Fruit fly (Drosophila melanogaster) whole organism, embryonic: ENCODE data around the gene path.
A peak's percentile ranks its signal among the peaks of the same experiment; 100 is the strongest.

ENCODE experiments used
- Ada2b ChIP-seq: fragments of 200-800 bp; sonication (Bioruptor generic); IDR thresholded peaks from 2 replicates; pipeline ENCODE4 v1.3.6; 2022; ENCODE audit warnings: missing biosample characterization, missing genetic modification characterization
- CG10366 ChIP-seq: fragments of 200-800 bp; sonication (Bioruptor generic); IDR thresholded peaks from 2 replicates; pipeline ENCODE4 v1.3.6; 2022; ENCODE audit warnings: missing biosample characterization, missing genetic modification characterization
- CG10654 ChIP-seq: fragments of 200-800 bp; sonication (Bioruptor generic); optimal IDR thresholded peaks from 2 replicates; lab custom pipeline; 2016; ENCODE audit warnings: missing biosample characterization, missing genetic modification characterization
- CG12071 ChIP-seq: fragments of 200-800 bp; sonication (Bioruptor generic); optimal IDR thresholded peaks from 3 replicates; lab custom pipeline; 2018; ENCODE audit warnings: missing biosample characterization, mild to moderate bottlenecking, missing genetic modification characterization
- CG12219 ChIP-seq: fragments of 200-800 bp; sonication (Bioruptor generic); optimal IDR thresholded peaks from 3 replicates; lab custom pipeline; 2018; ENCODE audit warnings: missing biosample characterization, mild to moderate bottlenecking, missing genetic modification characterization
- CG12659 ChIP-seq: fragments of 200-800 bp; sonication (Bioruptor generic); optimal IDR thresholded peaks from 3 replicates; lab custom pipeline; 2017; ENCODE audit warnings: mild to moderate bottlenecking, missing biosample characterization, missing genetic modification reagents, missing genetic modification characterization
- CG14014 ChIP-seq: fragments of 200-800 bp; sonication (Bioruptor generic); IDR thresholded peaks from 2 replicates; pipeline ENCODE4 v1.3.6; 2022; ENCODE audit warnings: missing biosample characterization, missing genetic modification characterization
- CG15479 ChIP-seq: fragments of 200-800 bp; sonication (Bioruptor generic); optimal IDR thresholded peaks from 3 replicates; lab custom pipeline; 2019; ENCODE audit warnings: missing biosample characterization, mild to moderate bottlenecking, missing genetic modification characterization, moderate library complexity
- CG17186 ChIP-seq: fragments of 200-800 bp; sonication (Bioruptor generic); optimal IDR thresholded peaks from 3 replicates; lab custom pipeline; 2017; ENCODE audit warnings: missing biosample characterization, missing genetic modification reagents, missing genetic modification characterization
- CG1792 ChIP-seq: fragments of 200-800 bp; sonication (Bioruptor generic); optimal IDR thresholded peaks from 2 replicates; lab custom pipeline; 2016; ENCODE audit warnings: missing biosample characterization, missing genetic modification characterization
- CG2199 ChIP-seq: fragments of 200-800 bp; sonication (Bioruptor generic); IDR thresholded peaks from 3 replicates; pipeline ENCODE4 v1.3.6; 2022; ENCODE audit warnings: missing biosample characterization, missing genetic modification characterization
- CG3065 ChIP-seq: fragments of 200-800 bp; sonication (Bioruptor generic); optimal IDR thresholded peaks from 2 replicates; lab custom pipeline; 2016; ENCODE audit warnings: missing biosample characterization, missing genetic modification characterization
- CG32532 ChIP-seq: fragments of 200-800 bp; sonication (Bioruptor generic); IDR thresholded peaks from 2 replicates; pipeline ENCODE4 v1.3.6; 2022; ENCODE audit warnings: missing biosample characterization, missing genetic modification characterization
- CG34224 ChIP-seq: fragments of 200-800 bp; sonication (Bioruptor generic); IDR thresholded peaks from 3 replicates; pipeline ENCODE4 v1.3.6; 2022; ENCODE audit warnings: missing biosample characterization, missing genetic modification characterization; ENCODE audit not compliant: partially characterized antibody
- CG34422 ChIP-seq: fragments of 200-800 bp; sonication (Bioruptor generic); IDR thresholded peaks from 3 replicates; pipeline ENCODE4 v1.3.6; 2022; ENCODE audit warnings: missing biosample characterization, missing genetic modification characterization
- CG4360 ChIP-seq: fragments of 200-800 bp; sonication (Bioruptor generic); IDR thresholded peaks from 2 replicates; pipeline ENCODE4 v1.3.6; 2022; ENCODE audit warnings: missing biosample characterization, missing genetic modification characterization
- CG4730 ChIP-seq: fragments of 200-800 bp; sonication (Bioruptor generic); IDR thresholded peaks from 2 replicates; pipeline ENCODE4 v1.3.6; 2022; ENCODE audit warnings: missing biosample characterization, missing genetic modification characterization
- CG6791 ChIP-seq: fragments of 200-800 bp; sonication (Bioruptor generic); IDR thresholded peaks from 3 replicates; pipeline ENCODE4 v1.3.6; 2022; ENCODE audit warnings: missing biosample characterization, missing genetic modification characterization; ENCODE audit not compliant: partially characterized antibody
- CG7839 ChIP-seq: fragments of 200-800 bp; sonication (Bioruptor generic); optimal IDR thresholded peaks from 3 replicates; lab custom pipeline; 2018; ENCODE audit warnings: missing biosample characterization, mild to moderate bottlenecking, missing genetic modification characterization, moderate library complexity
- CG8765 ChIP-seq: fragments of 200-800 bp; sonication (Bioruptor generic); IDR thresholded peaks from 2 replicates; pipeline ENCODE4 v1.3.6; 2022; ENCODE audit warnings: missing biosample characterization, missing genetic modification characterization
- Dll ChIP-seq: fragments of 200-800 bp; sonication (Bioruptor generic); IDR thresholded peaks from 4 replicates; pipeline ENCODE4 v1.3.6; 2022; ENCODE audit warnings: missing biosample characterization, missing genetic modification characterization; ENCODE audit not compliant: partially characterized antibody
- ERR ChIP-seq: fragments of 200-800 bp; sonication (Bioruptor generic); optimal IDR thresholded peaks from 2 replicates; lab custom pipeline; 2016; ENCODE audit warnings: missing biosample characterization, missing genetic modification characterization
- Fer2 ChIP-seq: fragments of 200-800 bp; sonication (Bioruptor generic); optimal IDR thresholded peaks from 2 replicates; lab custom pipeline; 2018; ENCODE audit warnings: missing biosample characterization, mild to moderate bottlenecking, missing genetic modification characterization, moderate library complexity
- HmgZ ChIP-seq: fragments of 200-800 bp; sonication (Bioruptor generic); optimal IDR thresholded peaks from 2 replicates; lab custom pipeline; 2018; ENCODE audit warnings: missing biosample characterization, mild to moderate bottlenecking, missing genetic modification characterization
- Hr3 ChIP-seq: fragments of 200-800 bp; sonication (Bioruptor generic); optimal IDR thresholded peaks from 3 replicates; lab custom pipeline; 2016; ENCODE audit warnings: missing biosample characterization, missing genetic modification characterization
- Hr39 ChIP-seq: fragments of >200 bp; optimal IDR thresholded peaks from 2 replicates; lab custom pipeline; 2017
- Mad ChIP-seq: fragments of 200-800 bp; sonication (Bioruptor generic); optimal IDR thresholded peaks from 2 replicates; lab custom pipeline; 2016; ENCODE audit warnings: missing biosample characterization, missing genetic modification characterization
- NFAT ChIP-seq: fragments of 200-800 bp; sonication (Bioruptor generic); IDR thresholded peaks from 2 replicates; pipeline ENCODE4 v1.3.6; 2022; ENCODE audit warnings: missing biosample characterization, missing genetic modification characterization
- Nf-YA ChIP-seq: fragments of 200-800 bp; sonication (Bioruptor generic); IDR thresholded peaks from 2 replicates; pipeline ENCODE4 v1.3.6; 2022; ENCODE audit warnings: missing biosample characterization, missing genetic modification characterization
- Oaz ChIP-seq: fragments of 200-800 bp; sonication (Bioruptor generic); IDR thresholded peaks from 2 replicates; pipeline ENCODE4 v1.3.6; 2022; ENCODE audit warnings: missing biosample characterization, missing genetic modification characterization
- Pdp1 ChIP-seq, 2 experiments: fragments of 200-800 bp; sonication (Bioruptor generic); optimal IDR thresholded peaks; 3 replicates each; lab custom pipeline; 2016; ENCODE audit warnings: missing biosample characterization in 2 of 2, missing genetic modification characterization in 2 of 2, mild to moderate bottlenecking in 1 of 2, moderate library complexity in 1 of 2
- Usf ChIP-seq: fragments of 200-800 bp; sonication (Bioruptor generic); optimal IDR thresholded peaks from 2 replicates; lab custom pipeline; 2017; ENCODE audit warnings: missing genotype, missing biosample characterization, missing genetic modification characterization
- cad ChIP-seq: fragments of >200 bp; optimal IDR thresholded peaks from 2 replicates; lab custom pipeline; 2017; ENCODE audit warnings: missing biosample characterization, missing genetic modification characterization
- cato ChIP-seq: fragments of 200-800 bp; sonication (Bioruptor generic); optimal IDR thresholded peaks from 2 replicates; lab custom pipeline; 2016; ENCODE audit warnings: missing biosample characterization, missing genetic modification characterization, borderline replicate concordance
- crp ChIP-seq, 2 experiments: fragments of 200-800 bp; sonication (Bioruptor generic); optimal IDR thresholded peaks; 2 replicates in 1 of 2; 3 replicates in 1 of 2; lab custom pipeline; 2017; ENCODE audit warnings: missing biosample characterization in 2 of 2, missing genetic modification characterization in 2 of 2, mild to moderate bottlenecking in 1 of 2, moderate library complexity in 1 of 2
- dati ChIP-seq: fragments of 200-800 bp; sonication (Bioruptor generic); IDR thresholded peaks from 2 replicates; pipeline ENCODE4 v1.3.6; 2022; ENCODE audit warnings: missing biosample characterization, missing genetic modification characterization
- dm ChIP-seq: fragments of 200-800 bp; sonication (Bioruptor generic); optimal IDR thresholded peaks from 3 replicates; lab custom pipeline; 2016; ENCODE audit warnings: missing biosample characterization, missing genetic modification characterization
- dmrt11E ChIP-seq: fragments of 200-800 bp; sonication (Bioruptor generic); optimal IDR thresholded peaks from 3 replicates; lab custom pipeline; 2018; ENCODE audit warnings: missing biosample characterization, mild to moderate bottlenecking, missing genetic modification characterization, moderate library complexity
- fd102C ChIP-seq: fragments of 200-800 bp; sonication (Bioruptor generic); optimal IDR thresholded peaks from 2 replicates; lab custom pipeline; 2018; ENCODE audit warnings: missing biosample characterization, mild to moderate bottlenecking, missing genetic modification characterization, moderate library complexity
- ind ChIP-seq: fragments of 200-800 bp; sonication (Bioruptor generic); optimal IDR thresholded peaks from 3 replicates; lab custom pipeline; 2016; ENCODE audit warnings: missing biosample characterization, missing genetic modification characterization
- pros ChIP-seq: fragments of 200-800 bp; sonication (Bioruptor generic); optimal IDR thresholded peaks from 3 replicates; lab custom pipeline; 2019; ENCODE audit warnings: missing biosample characterization, mild to moderate bottlenecking, missing genetic modification characterization, moderate library complexity
- ranshi ChIP-seq: fragments of 200-800 bp; sonication (Bioruptor generic); IDR thresholded peaks from 2 replicates; pipeline ENCODE4 v1.3.6; 2022; ENCODE audit warnings: missing biosample characterization, missing genetic modification characterization
- sd ChIP-seq: fragments of 200-800 bp; sonication (Bioruptor generic); optimal IDR thresholded peaks from 3 replicates; lab custom pipeline; 2018; ENCODE audit warnings: missing biosample characterization, mild to moderate bottlenecking, missing genetic modification characterization, moderate library complexity
- so ChIP-seq: fragments of 200-800 bp; sonication (Bioruptor generic); IDR thresholded peaks from 3 replicates; pipeline ENCODE4 v1.3.6; 2022; ENCODE audit warnings: missing biosample characterization, missing genetic modification characterization
- sr ChIP-seq: fragments of 200-800 bp; sonication (Bioruptor generic); IDR thresholded peaks from 3 replicates; pipeline ENCODE4 v1.3.6; 2022; ENCODE audit warnings: missing biosample characterization, missing genetic modification characterization
- ttk ChIP-seq: fragments of 200-800 bp; sonication (Bioruptor generic); IDR thresholded peaks from 2 replicates; pipeline ENCODE4 v2.1.2; 2022; ENCODE audit warnings: missing biosample characterization, missing genetic modification characterization
- wdn ChIP-seq: fragments of 200-800 bp; sonication (Bioruptor generic); IDR thresholded peaks from 2 replicates; pipeline ENCODE4 v1.3.6; 2022; ENCODE audit warnings: missing biosample characterization, missing genetic modification characterization

The path gene

DNA sequence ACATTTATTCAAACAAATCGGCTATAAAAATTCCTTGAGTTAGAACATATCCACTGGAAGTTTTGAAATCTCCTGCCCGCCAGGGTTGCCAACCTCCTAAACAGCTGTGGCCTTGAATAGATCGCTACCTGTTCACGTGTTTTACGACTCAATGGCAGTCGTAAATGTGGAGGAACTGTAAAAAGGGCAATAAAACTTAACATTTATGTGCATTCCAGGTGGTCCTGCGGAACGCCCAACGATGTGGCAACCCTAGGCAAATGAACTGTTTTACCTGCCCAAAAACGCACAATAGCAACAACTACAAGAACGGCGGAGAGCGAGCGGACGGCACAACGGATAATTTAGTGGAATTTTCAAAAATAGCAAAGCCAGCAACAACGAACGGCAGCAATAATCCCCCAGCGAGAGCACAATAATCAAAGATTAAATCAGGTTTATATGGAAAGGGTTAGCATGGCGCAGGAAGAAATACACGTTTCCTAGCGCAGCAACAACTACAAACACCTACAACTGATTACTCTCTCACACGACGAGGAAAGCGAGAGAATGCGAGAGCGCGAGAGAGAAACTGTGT lies 43.4 kb downstream of the path start (continued):
- peak; percentile 18 for TF ChIP-seq CG12219 (GFP tag; lab: Kevin White, UChicago)
- peak; percentile 8 for TF ChIP-seq Usf (GFP tag; lab: Kevin White, UChicago)
- TF ChIP-seq CG2199 (GFP tag; lab: Robert Waterston, UW), result peak; percentile 73; the same call in 2 of the 3 replicates
- peak; percentile 42 for TF ChIP-seq dmrt11E (tag; lab: Kevin White, UChicago)
- TF ChIP-seq CG17186 (GFP tag; lab: Kevin White, UChicago), result peak; percentile 30
- peak; percentile 83 for TF ChIP-seq sd (tag; lab: Kevin White, UChicago)
- peak; percentile 26 for TF ChIP-seq CG1792 (GFP tag; lab: Kevin White, UChicago)
- TF ChIP-seq Dll (GFP tag; lab: Robert Waterston, UW), result no peak
- TF ChIP-seq dm (GFP tag; lab: Kevin White, UChicago), result peak; percentile 13
- TF ChIP-seq CG12659, result no peak
- peak; percentile 49 for TF ChIP-seq CG10654 (GFP tag; lab: Kevin White, UChicago)
- peak; percentile 46; the same call in 1 of the 2 replicates for TF ChIP-seq CG14014 (GFP tag; lab: Robert Waterston, UW)
- no peak for TF ChIP-seq cato
- TF ChIP-seq CG34224 (GFP tag; lab: Robert Waterston, UW), result 0 out of 3 replicates have a peak, but pooled peaks have one; percentile 26
- no peak for TF ChIP-seq Fer2
- TF ChIP-seq CG6791, result peak; percentile 46; the same call in 1 of the 3 replicates
- TF ChIP-seq fd102C (GFP tag; lab: Kevin White, UChicago), result peak; percentile 71
- TF ChIP-seq wdn, result peak; percentile 54; the same call in 1 of the 2 replicates
- TF ChIP-seq dati (GFP tag; lab: Robert Waterston, UW), result no peak
- TF ChIP-seq sr (GFP tag; lab: Robert Waterston, UW), result peak; percentile 6; the same call in 1 of the 3 replicates
- TF ChIP-seq cad, result peak; percentile 100
- TF ChIP-seq pros (GFP tag; lab: Kevin White, UChicago), result peak; percentile 73
- peak; percentile 41; the same call in 1 of the 3 replicates for TF ChIP-seq CG34422
- TF ChIP-seq CG10366, result peak; percentile 44; the same call in 1 of the 2 replicates
- peak; percentile 47 for TF ChIP-seq NFAT (GFP tag; lab: Robert Waterston, UW)
- peak; percentile 86 for TF ChIP-seq CG15479
- TF ChIP-seq Ada2b, result peak; percentile 58; the same call in 1 of the 2 replicates
- no peak for TF ChIP-seq Hr39 (lab: Kevin White, UChicago)
- TF ChIP-seq Pdp1 (GFP tag; optimal IDR thresholded peaks at IDR 0.05; lab: Kevin White, UChicago), result peak in 1 of 2 experiments; percentile 3
- peak in 1 of 2 experiments; percentile 17 for TF ChIP-seq crp (GFP tag; optimal IDR thresholded peaks at IDR 0.05; lab: Kevin White, UChicago)
- TF ChIP-seq CG7839 (tag; lab: Kevin White, UChicago), result peak; percentile 38
- TF ChIP-seq CG4730 (GFP tag; lab: Robert Waterston, UW), result no peak
- TF ChIP-seq so, result peak; percentile 63; the same call in 2 of the 3 replicates
- peak; percentile 21 for TF ChIP-seq ERR (GFP tag; lab: Kevin White, UChicago)
- peak; percentile 58 for TF ChIP-seq CG12071 (GFP tag; lab: Kevin White, UChicago)
- TF ChIP-seq ind (GFP tag; lab: Kevin White, UChicago), result peak; percentile 49
- 0 out of 2 replicates have a peak, but pooled peaks have one; percentile 19 for TF ChIP-seq Oaz
- TF ChIP-seq HmgZ (tag; lab: Kevin White, UChicago), result peak; percentile 19
- TF ChIP-seq Hr3, result no peak
- TF ChIP-seq ttk (GFP tag; lab: Robert Waterston, UW), result 0 out of 2 replicates have a peak, but pooled peaks have one; percentile 14
- peak; percentile 62 for TF ChIP-seq CG32532 (GFP tag; lab: Robert Waterston, UW)
- 0 out of 2 replicates have a peak, but pooled peaks have one; percentile 21 for TF ChIP-seq CG8765 (GFP tag; lab: Robert Waterston, UW)
- TF ChIP-seq CG4360 (GFP tag; lab: Robert Waterston, UW), result peak; percentile 66
- no peak for TF ChIP-seq Mad (GFP tag; lab: Kevin White, UChicago)
- peak; percentile 36; the same call in 1 of the 2 replicates for TF ChIP-seq Nf-YA (GFP tag; lab: Robert Waterston, UW)
- TF ChIP-seq CG3065 (GFP tag; lab: Kevin White, UChicago), result peak; percentile 20
- TF ChIP-seq ranshi (GFP tag; lab: Robert Waterston, UW), result peak; percentile 35; the same call in 1 of the 2 replicates
